Worm (Caenorhabditis elegans) whole organism, late embryonic: ENCODE measurements around the gene R05G6.9.
A peak's percentile ranks its signal among the peaks of the same experiment; 100 is the strongest.

Experiments used
- dmd-4 ChIP-seq: sonication (generic microtip); optimal IDR thresholded peaks from 2 replicates; lab custom pipeline; 2016; ENCODE audit warnings: borderline replicate concordance, missing genetic modification characterization, missing compliant biosample characterization
- fkh-6 ChIP-seq: sonication (generic microtip); optimal IDR thresholded peaks from 2 replicates; lab custom pipeline; 2016; ENCODE audit warnings: missing genetic modification characterization, missing compliant biosample characterization
- pha-4 ChIP-seq: fragments of 150-350 bp; optimal IDR thresholded peaks from 2 replicates; lab custom pipeline; 2018; ENCODE audit warnings: missing biosample characterization, missing genetic modification reagents, missing genetic modification characterization
- tbx-2 ChIP-seq: sonication (generic microtip); optimal IDR thresholded peaks from 2 replicates; lab custom pipeline; 2016; ENCODE audit warnings: missing genetic modification characterization, missing compliant biosample characterization
- unc-42 ChIP-seq: sonication (generic microtip); optimal IDR thresholded peaks from 2 replicates; lab custom pipeline; 2016; ENCODE audit warnings: missing genotype, missing genetic modification characterization, missing compliant biosample characterization

DNA sequence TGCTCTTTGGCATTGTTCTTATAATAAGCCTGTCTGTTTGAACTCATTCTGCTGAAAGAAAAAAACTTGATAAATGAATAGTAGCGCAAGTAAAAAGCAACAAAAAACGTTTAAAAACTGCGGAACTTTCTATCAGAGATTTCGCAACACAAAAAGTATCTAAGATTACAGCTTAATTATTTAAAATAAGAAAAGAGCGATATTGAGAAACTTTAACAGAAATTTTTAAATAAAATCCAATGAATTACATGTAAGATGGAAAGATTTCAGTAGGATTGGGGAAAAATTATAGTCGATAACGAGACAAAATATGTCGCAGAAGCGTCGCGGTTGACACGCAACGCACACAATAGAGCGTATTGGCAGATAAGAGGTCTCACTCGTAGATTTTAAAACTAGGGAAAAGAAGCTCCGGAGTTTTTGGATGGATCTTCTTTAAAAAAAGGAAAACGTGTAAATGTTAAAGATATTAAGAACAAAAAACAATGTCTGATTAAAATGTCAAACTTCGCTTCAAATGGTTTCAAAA lies 45.6 kb upstream of the R05G6.9 start, which contains the start of gene ima-3:
- TF ChIP-seq tbx-2 (tag; lab: Kevin White, UChicago) = peak; percentile 35
- TF ChIP-seq dmd-4 = no peak
- peak; percentile 20 for TF ChIP-seq unc-42 (tag; lab: Kevin White, UChicago)
- no peak for TF ChIP-seq pha-4
- no peak for TF ChIP-seq fkh-6 (tag; lab: Kevin White, UChicago)
